Worm (Caenorhabditis elegans) whole organism, L1 larva: Measurements from ENCODE around the gene W03D2.9.

Experiments
- C16A3.4 ChIP-seq: fragments of 150-350 bp; optimal IDR thresholded peaks from 2 replicates; lab custom pipeline; 2014; ENCODE audit warnings: missing biosample characterization, missing genetic modification characterization
- C34B4.2 ChIP-seq: sonication (generic microtip); optimal IDR thresholded peaks from 2 replicates; lab custom pipeline; 2017; ENCODE audit warnings: mild to moderate bottlenecking, missing genetic modification characterization, missing compliant biosample characterization
- aha-1 ChIP-seq: fragments of 150-350 bp; optimal IDR thresholded peaks from 2 replicates; lab custom pipeline; 2014; ENCODE audit warnings: missing biosample characterization, missing genetic modification characterization
- aly-2 ChIP-seq: fragments of 150-350 bp; optimal IDR thresholded peaks from 2 replicates; lab custom pipeline; 2014; ENCODE audit warnings: missing biosample characterization, missing genetic modification characterization
- ama-1 ChIP-seq: fragments of 150-350 bp; optimal IDR thresholded peaks from 2 replicates; lab custom pipeline; 2014
- blmp-1 ChIP-seq: fragments of 150-350 bp; optimal IDR thresholded peaks from 2 replicates; lab custom pipeline; 2014; ENCODE audit warnings: missing biosample characterization, missing genetic modification characterization
- ceh-63 ChIP-seq: fragments of 200-800 bp; sonication (Bioruptor generic); optimal IDR thresholded peaks from 2 replicates; lab custom pipeline; 2018; ENCODE audit warnings: mild to moderate bottlenecking, missing genetic modification characterization, missing compliant biosample characterization
- ceh-8 ChIP-seq: fragments of 200-800 bp; sonication (Bioruptor generic); optimal IDR thresholded peaks from 2 replicates; lab custom pipeline; 2018; ENCODE audit warnings: mild to moderate bottlenecking, missing genetic modification characterization, moderate library complexity, missing compliant biosample characterization
- ces-1 ChIP-seq: fragments of 150-350 bp; optimal IDR thresholded peaks from 2 replicates; lab custom pipeline; 2014; ENCODE audit warnings: missing biosample characterization, missing genetic modification reagents, missing genetic modification characterization
- efl-1 ChIP-seq, 4 experiments: fragments of 150-350 bp; optimal IDR thresholded peaks in 3 of 4; peaks in 1 of 4; 1 replicate in 1 of 4; 2 replicates in 3 of 4; lab custom pipeline; 2014; ENCODE audit warnings: missing biosample characterization in 2 of 4, missing genetic modification characterization in 2 of 4, missing genetic modification reagents in 2 of 4
- egl-27 ChIP-seq, 2 experiments: fragments of 150-350 bp in 1 of 2; sonication (generic microtip); optimal IDR thresholded peaks; 3 replicates each; lab custom pipeline; 2017 to 2018; ENCODE audit warnings: missing biosample characterization in 2 of 2, missing genetic modification characterization in 2 of 2, missing genetic modification reagents in 2 of 2
- elt-2 ChIP-seq: sonication (generic microtip); optimal IDR thresholded peaks from 2 replicates; lab custom pipeline; 2016; ENCODE audit warnings: missing genetic modification characterization, mild to moderate bottlenecking, inconsistent platforms, missing compliant biosample characterization, missing genetic modification reagents
- elt-3 ChIP-seq, 6 experiments: fragments of 150-350 bp in 1 of 6; sonication (generic microtip); optimal IDR thresholded peaks; 2 replicates each; lab custom pipeline; 2017 to 2018; ENCODE audit warnings: missing biosample characterization in 6 of 6, missing genetic modification characterization in 6 of 6, inconsistent platforms in 1 of 6
- grh-1 ChIP-seq: fragments of 200-800 bp; sonication (Bioruptor generic); IDR thresholded peaks from 2 replicates; pipeline ENCODE4 v1.3.6; 2022; ENCODE audit warnings: missing genetic modification reagents, missing genetic modification characterization, missing compliant biosample characterization
- lin-35 ChIP-seq, 2 experiments: fragments of 150-350 bp; optimal IDR thresholded peaks; 2 replicates each; lab custom pipeline; 2014; ENCODE audit warnings: missing biosample characterization in 2 of 2, missing genetic modification characterization in 2 of 2, missing genetic modification reagents in 2 of 2
- lin-39 ChIP-seq: fragments of 150-350 bp; optimal IDR thresholded peaks from 2 replicates; lab custom pipeline; 2014; ENCODE audit warnings: missing biosample characterization, missing genetic modification reagents, missing genetic modification characterization
- mdl-1 ChIP-seq, 2 experiments: fragments of 150-350 bp; optimal IDR thresholded peaks; 2 replicates each; lab custom pipeline; 2014 to 2017; ENCODE audit warnings: missing biosample characterization in 2 of 2, missing genetic modification characterization in 2 of 2, inconsistent platforms in 1 of 2
- mep-1 ChIP-seq: fragments of 150-350 bp; optimal IDR thresholded peaks from 2 replicates; lab custom pipeline; 2014; ENCODE audit warnings: missing biosample characterization, missing genetic modification characterization
- nhr-19 ChIP-seq: fragments of 200-800 bp; sonication (Bioruptor generic); conservative IDR thresholded peaks from 2 replicates; pipeline ENCODE4 v1.3.6; 2022; ENCODE audit warnings: missing genetic modification characterization, missing compliant biosample characterization
- nhr-20 ChIP-seq: sonication (generic microtip); optimal IDR thresholded peaks from 2 replicates; lab custom pipeline; 2016; ENCODE audit warnings: mild to moderate bottlenecking, missing genetic modification characterization, missing compliant biosample characterization
- nhr-77 ChIP-seq: fragments of 150-350 bp; optimal IDR thresholded peaks from 2 replicates; lab custom pipeline; 2014; ENCODE audit warnings: missing biosample characterization, missing genetic modification characterization
- pag-3 ChIP-seq: sonication (generic microtip); optimal IDR thresholded peaks from 2 replicates; lab custom pipeline; 2017; ENCODE audit warnings: missing genetic modification characterization, mild to moderate bottlenecking, missing compliant biosample characterization, antibody characterized with exemption, borderline replicate concordance; ENCODE audit not compliant: insufficient read depth
- pax-3 ChIP-seq: fragments of 200-800 bp; sonication (Bioruptor generic); optimal IDR thresholded peaks from 2 replicates; lab custom pipeline; 2018; ENCODE audit warnings: mild to moderate bottlenecking, missing genetic modification characterization, moderate library complexity, missing compliant biosample characterization
- sup-37 ChIP-seq: fragments of 200-800 bp; sonication (Bioruptor generic); optimal IDR thresholded peaks from 2 replicates; lab custom pipeline; 2018; ENCODE audit warnings: mild to moderate bottlenecking, missing genetic modification characterization, missing compliant biosample characterization
- tbx-2 ChIP-seq: sonication (generic microtip); optimal IDR thresholded peaks from 2 replicates; lab custom pipeline; 2016; ENCODE audit warnings: missing genetic modification characterization, missing compliant biosample characterization
- tlp-1 ChIP-seq: fragments of 150-350 bp; optimal IDR thresholded peaks from 2 replicates; lab custom pipeline; 2014; ENCODE audit warnings: missing biosample characterization, missing genetic modification characterization
- unc-130 ChIP-seq: fragments of 150-350 bp; optimal IDR thresholded peaks from 2 replicates; lab custom pipeline; 2017; ENCODE audit warnings: missing biosample characterization, missing genetic modification characterization, inconsistent platforms
- unc-62 ChIP-seq: fragments of 150-350 bp; optimal IDR thresholded peaks from 2 replicates; lab custom pipeline; 2014; ENCODE audit warnings: missing biosample characterization, missing genetic modification reagents, missing genetic modification characterization
- vab-15 ChIP-seq: sonication (generic microtip); optimal IDR thresholded peaks from 2 replicates; lab custom pipeline; 2017; ENCODE audit warnings: missing genotype, mild to moderate bottlenecking, missing genetic modification characterization, missing compliant biosample characterization
- zip-4 ChIP-seq: fragments of 200-800 bp; sonication (Bioruptor generic); optimal IDR thresholded peaks from 2 replicates; lab custom pipeline; 2018; ENCODE audit warnings: mild to moderate bottlenecking, missing genetic modification characterization, moderate library complexity, missing compliant biosample characterization

W03D2.9 gene

DNA sequence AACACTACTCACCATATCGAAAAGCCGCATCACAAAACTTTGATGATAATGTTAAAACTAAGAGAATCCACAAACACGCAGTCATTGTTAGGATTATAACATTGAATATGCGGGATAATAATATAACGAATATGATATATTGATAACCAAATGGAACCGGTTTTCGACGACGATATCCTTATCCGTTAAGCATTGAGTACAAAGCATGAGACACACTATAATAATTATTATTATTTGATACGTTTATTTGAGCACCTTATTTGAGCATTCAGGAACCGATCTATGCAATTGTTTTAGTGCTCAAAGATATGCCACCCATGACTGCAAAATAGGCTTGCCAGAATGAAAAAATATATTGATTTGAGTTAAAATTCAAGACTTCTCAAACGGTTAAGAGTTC, at the start of gene W03D2.9:
Gene W03D2.9, minus strand, starts transcription at position 101 of the 400 bp plus-strand sequence.
- no peak for TF ChIP-seq tlp-1
- TF ChIP-seq nhr-19 (GFP tag; lab: Robert Waterston, UW), result no peak
- TF ChIP-seq vab-15 (tag; lab: Kevin White, UChicago), result no peak
- TF ChIP-seq C16A3.4, result no peak
- TF ChIP-seq zip-4, result no peak
- TF ChIP-seq grh-1, result no peak
- TF ChIP-seq aly-2 (tag; lab: Kevin White, UChicago), result no peak

DNA sequence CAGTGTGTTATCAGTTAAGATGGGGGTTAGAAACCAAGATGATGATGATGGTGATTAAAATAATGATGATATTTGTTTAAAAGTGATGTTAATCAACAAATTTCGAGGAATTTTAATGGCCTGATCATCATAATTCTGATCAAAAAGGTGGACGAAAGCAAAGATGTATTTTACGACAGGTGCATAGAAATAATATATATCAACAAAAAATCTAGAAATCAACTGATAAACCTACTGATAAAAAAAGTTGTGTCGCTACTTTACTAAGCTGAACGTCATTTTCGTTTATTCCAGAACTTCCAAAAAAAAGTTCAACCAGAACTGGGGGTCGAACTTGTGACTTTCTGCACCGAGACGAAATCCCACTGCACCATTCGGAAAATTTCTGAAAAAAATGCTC, 48.6 kb upstream of the W03D2.9 start, which contains the start of gene mul-1:
Gene mul-1, minus strand, starts transcription at position 84 of the 400 bp plus-strand sequence.
- TF ChIP-seq efl-1 (optimal IDR thresholded peaks at IDR 0.05; lab: Kevin White, UChicago) (no peak), efl-1 (GFP tag; optimal IDR thresholded peaks at IDR 0.05 in 1 of 2; lab: Kevin White, UChicago) (peak in 1 of 2 experiments; percentile 37), lin-35 (GFP tag; optimal IDR thresholded peaks at IDR 0.05; lab: Kevin White, UChicago) (no peak), elt-2 (tag; lab: Kevin White, UChicago) (peak; percentile 59)
- TF ChIP-seq, all 84 proteins: peak for 2

DNA sequence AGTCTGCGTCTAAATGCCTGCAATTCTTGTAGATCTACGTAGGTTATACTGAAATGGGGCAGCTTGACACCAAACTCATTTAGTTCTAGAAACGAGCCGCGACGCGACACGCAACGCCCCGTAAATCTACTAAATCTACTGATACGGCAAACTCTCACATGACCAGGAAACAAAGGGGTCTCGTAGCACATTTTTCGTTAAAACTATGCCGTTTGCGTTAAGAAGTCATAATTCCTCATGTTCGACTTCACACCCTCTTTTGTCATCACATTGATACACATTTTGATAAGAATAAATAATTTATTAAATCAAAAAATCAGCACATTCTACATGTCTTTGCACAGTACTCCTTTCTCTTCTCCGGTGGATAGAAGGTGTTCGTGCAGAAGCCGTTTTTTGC, 46.5 kb upstream of the W03D2.9 start:
- TF ChIP-seq vab-15 (tag; lab: Kevin White, UChicago), result no peak
- TF ChIP-seq elt-2 (tag; lab: Kevin White, UChicago), result peak; percentile 79

DNA sequence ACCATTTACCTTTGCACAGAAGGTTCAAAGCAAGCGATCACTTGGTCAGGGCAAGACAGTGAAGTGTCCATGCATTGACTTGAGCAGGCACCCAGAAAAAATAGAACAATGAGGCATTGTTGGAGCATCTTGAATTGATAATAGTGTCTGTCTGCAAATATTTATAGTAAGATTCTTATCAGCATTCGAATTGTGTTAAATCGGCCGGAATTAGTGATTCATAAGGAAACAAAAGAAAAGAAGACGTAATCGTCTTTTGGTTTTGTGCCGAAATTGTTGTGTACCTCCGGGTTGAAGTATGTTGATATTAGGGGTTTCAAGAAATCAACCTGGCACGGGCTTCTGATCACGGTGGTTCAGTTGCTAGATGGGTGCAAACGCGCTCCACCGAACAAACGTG, 45.8 kb upstream of the W03D2.9 start, which contains the start of gene F49F1.5:
Gene F49F1.5, minus strand, starts transcription at position 153 of the 400 bp plus-strand sequence.
- TF ChIP-seq ces-1 (GFP tag; lab: Kevin White, UChicago) (no peak), elt-2 (tag; lab: Kevin White, UChicago) (peak; percentile 69), aha-1 (tag; lab: Kevin White, UChicago) (no peak)

DNA sequence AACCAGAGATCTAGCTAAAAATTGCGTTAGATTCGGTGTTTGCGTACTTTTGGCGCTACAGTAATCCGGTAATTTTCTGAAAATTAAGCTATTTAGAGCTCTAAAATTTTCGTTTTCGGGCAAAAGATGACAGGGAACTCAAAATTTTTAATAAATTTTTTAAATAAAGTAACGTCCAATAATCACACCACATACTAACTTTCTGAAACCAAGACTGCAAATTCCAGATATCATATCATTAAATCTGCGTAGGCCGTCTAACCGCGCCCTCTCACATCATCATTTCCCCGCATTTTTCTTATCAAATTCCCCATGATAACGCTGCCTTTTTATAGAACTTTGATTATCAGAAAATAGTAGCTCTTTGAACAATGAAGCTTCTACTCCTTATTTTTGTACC, 42.9 kb upstream of the W03D2.9 start, which contains the start of gene drd-50:
Gene drd-50, plus strand, starts transcription at position 301 of the 400 bp plus-strand sequence.
- TF ChIP-seq tbx-2 (tag; lab: Kevin White, UChicago), result no peak
- no peak for TF ChIP-seq sup-37
- no peak for TF ChIP-seq unc-130 (tag; lab: Kevin White, UChicago)
- TF ChIP-seq egl-27 (tag; optimal IDR thresholded peaks at IDR 0.05; lab: Kevin White, UChicago), result no peak
- TF ChIP-seq blmp-1, result no peak
- peak; percentile 38 for TF ChIP-seq elt-2 (tag; lab: Kevin White, UChicago)
- TF ChIP-seq vab-15 (tag; lab: Kevin White, UChicago), result no peak
- no peak for TF ChIP-seq pag-3
- no peak for TF ChIP-seq pax-3 (tag; lab: Kevin White, UChicago)
- TF ChIP-seq, all 84 proteins: peak for 1

DNA sequence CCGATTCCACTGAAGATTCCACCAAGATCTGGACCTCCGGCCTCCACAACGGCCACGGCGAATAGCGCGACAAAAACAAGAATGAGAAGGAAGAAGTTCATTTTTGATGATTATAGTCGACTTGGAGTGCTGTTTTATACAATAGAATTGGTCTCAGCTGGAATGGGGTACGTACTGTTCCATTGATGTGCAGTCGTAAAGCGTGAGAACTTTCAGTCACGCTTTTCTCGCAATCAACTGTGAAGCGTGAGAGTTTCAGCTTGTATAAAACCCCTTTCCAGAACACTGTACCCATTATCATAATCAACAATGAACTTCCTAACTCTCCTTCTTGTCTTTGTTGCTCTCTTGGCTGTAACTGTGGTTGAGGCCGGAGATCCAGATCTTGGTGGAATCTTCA, 41.1 kb upstream of the W03D2.9 start, which contains the start of the genes F49F1.4 and F49F1.2:
Gene F49F1.4, minus strand, starts transcription at position 101 of the 400 bp plus-strand sequence.
Gene F49F1.2, plus strand, starts transcription at position 310 of the 400 bp plus-strand sequence.
- TF ChIP-seq lin-35 (GFP tag; optimal IDR thresholded peaks at IDR 0.05; lab: Kevin White, UChicago), result no peak
- no peak for TF ChIP-seq ceh-63 (GFP tag; lab: Kevin White, UChicago)
- TF ChIP-seq nhr-19 (GFP tag; lab: Robert Waterston, UW), result no peak
- TF ChIP-seq mdl-1 (tag; optimal IDR thresholded peaks at IDR 0.05; lab: Kevin White, UChicago), result no peak
- TF ChIP-seq vab-15 (tag; lab: Kevin White, UChicago), result no peak
- no peak for TF ChIP-seq tlp-1
- TF ChIP-seq lin-39, result no peak
- no peak for TF ChIP-seq ama-1 (lab: Kevin White, UChicago)
- TF ChIP-seq nhr-20, result no peak
- no peak for TF ChIP-seq nhr-77 (tag; lab: Kevin White, UChicago)

DNA sequence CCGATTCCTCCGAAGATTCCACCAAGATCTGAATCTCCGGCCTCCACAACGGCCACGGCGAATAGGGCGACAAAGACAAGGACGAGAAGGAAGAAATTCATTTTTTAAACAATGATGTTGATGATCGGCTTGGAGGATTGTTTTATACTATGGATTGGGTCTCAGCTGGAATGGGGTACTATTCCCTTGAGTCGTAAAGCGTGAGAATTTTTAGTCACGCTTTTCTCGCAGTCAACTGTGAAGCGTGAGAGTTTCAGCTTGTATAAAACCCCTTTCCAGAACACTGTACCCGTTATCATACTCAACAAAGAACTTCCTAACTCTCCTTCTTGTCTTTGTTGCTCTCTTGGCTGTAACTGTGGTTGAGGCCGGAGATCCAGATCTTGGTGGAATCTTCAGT, 40.0 kb upstream of the W03D2.9 start, which contains the start of gene F49F1.15:
Gene F49F1.15, minus strand, starts transcription at position 101 of the 400 bp plus-strand sequence.
- TF ChIP-seq mep-1 (no peak), ceh-8 (GFP tag; lab: Kevin White, UChicago) (no peak), C34B4.2 (tag; lab: Kevin White, UChicago) (no peak), unc-62 (GFP tag; lab: Kevin White, UChicago) (no peak), elt-3 (tag; optimal IDR thresholded peaks at IDR 0.05; lab: Kevin White, UChicago) (no peak)
